Worm (Caenorhabditis elegans): ENCODE measurements around the gene W03F9.9.

Gene W03F9.9

ce11 chrV:152156-152555 lies 13.5 kb downstream of the W03F9.9 start:
- no peak for TF ChIP-seq nhr-23 (tag; optimal IDR thresholded peaks at IDR 0.05)
- no peak for TF ChIP-seq skn-1 (tag; optimal IDR thresholded peaks at IDR 0.05)
- no peak for TF ChIP-seq zag-1 (tag; optimal IDR thresholded peaks at IDR 0.05)
- no peak for TF ChIP-seq mbf-1 (tag; optimal IDR thresholded peaks at IDR 0.05)
- no peak for TF ChIP-seq unc-55 (GFP tag; optimal IDR thresholded peaks at IDR 0.05)
- TF ChIP-seq Y55F3AM.14 (GFP tag; optimal IDR thresholded peaks at IDR 0.05) = no peak
- no peak for TF ChIP-seq lin-39 (tag; optimal IDR thresholded peaks at IDR 0.05)
- no peak for TF ChIP-seq sem-4 (tag; optimal IDR thresholded peaks at IDR 0.05)
- TF ChIP-seq ZK546.5 (tag; optimal IDR thresholded peaks at IDR 0.05) = no peak

ce11 chrV:153867-154266 lies 15.2 kb downstream of the W03F9.9 start:
- no peak for TF ChIP-seq sma-9 (GFP tag; optimal IDR thresholded peaks at IDR 0.05)
- no peak for TF ChIP-seq sma-9 (tag; optimal IDR thresholded peaks at IDR 0.05)
- no peak for TF ChIP-seq Y55F3AM.14 (GFP tag; optimal IDR thresholded peaks at IDR 0.05)
- TF ChIP-seq F13H6.1 (tag; optimal IDR thresholded peaks at IDR 0.05) = no peak
- no peak for TF ChIP-seq crh-2 (tag; optimal IDR thresholded peaks at IDR 0.05)
- no peak for TF ChIP-seq ama-1 (optimal IDR thresholded peaks at IDR 0.05)
- no peak for TF ChIP-seq fos-1 (tag; optimal IDR thresholded peaks at IDR 0.05)
- no peak for TF ChIP-seq lin-13 (GFP tag; optimal IDR thresholded peaks at IDR 0.05)

ce11 chrV:155215-155614 lies 16.5 kb downstream of the W03F9.9 start:
- TF ChIP-seq nhr-25 (tag; optimal IDR thresholded peaks at IDR 0.05) = peak; percentile 25
- TF ChIP-seq fos-1 (tag; optimal IDR thresholded peaks at IDR 0.05) = peak; percentile 73
- no peak for TF ChIP-seq ztf-4 (tag; optimal IDR thresholded peaks at IDR 0.05)
- peak; percentile 84 for TF ChIP-seq sma-9 (GFP tag; optimal IDR thresholded peaks at IDR 0.05)
- TF ChIP-seq sma-9 (tag; optimal IDR thresholded peaks at IDR 0.05) = no peak
- peak; percentile 49 for TF ChIP-seq nhr-21 (tag; optimal IDR thresholded peaks at IDR 0.05)
- peak; percentile 82 to 91 for TF ChIP-seq mdl-1 (tag; optimal IDR thresholded peaks at IDR 0.05)
- TF ChIP-seq lin-13 (GFP tag; optimal IDR thresholded peaks at IDR 0.05) = no peak
- no peak for TF ChIP-seq nhr-77 (tag; optimal IDR thresholded peaks at IDR 0.05)
- TF ChIP-seq nhr-129 (tag; optimal IDR thresholded peaks at IDR 0.05) = peak; percentile 23
- peak; percentile 44 for TF ChIP-seq crh-2 (tag; optimal IDR thresholded peaks at IDR 0.05)
- peak; percentile 61 for TF ChIP-seq F13H6.1 (tag; optimal IDR thresholded peaks at IDR 0.05)
- peak; percentile 44 for TF ChIP-seq gmeb-1 (tag; optimal IDR thresholded peaks at IDR 0.05)
- peak; percentile 19 for TF ChIP-seq blmp-1 (tag; optimal IDR thresholded peaks at IDR 0.05; ENCODE audit: insufficient read depth)

ce11 chrV:156044-156869 lies 17.6 kb downstream of the W03F9.9 start, which contains the start of gene ttb-1:
Gene ttb-1 (plus strand): TSS chrV:156819.
- TF ChIP-seq crh-2 (tag; optimal IDR thresholded peaks at IDR 0.05) (peak; percentile 40), nhr-23 (tag; optimal IDR thresholded peaks at IDR 0.05) (no peak), alr-1 (tag; optimal IDR thresholded peaks at IDR 0.05) (no peak), mab-5 (tag; optimal IDR thresholded peaks at IDR 0.05) (no peak), ZK546.5 (tag; optimal IDR thresholded peaks at IDR 0.05) (no peak), nhr-237 (tag; optimal IDR thresholded peaks at IDR 0.05) (no peak), elt-1 (tag; optimal IDR thresholded peaks at IDR 0.05) (no peak), ztf-11 (tag; optimal IDR thresholded peaks at IDR 0.05) (no peak), zag-1 (tag; optimal IDR thresholded peaks at IDR 0.05) (no peak), F13H6.1 (tag; optimal IDR thresholded peaks at IDR 0.05) (peak; percentile 6), mdl-1 (tag; optimal IDR thresholded peaks at IDR 0.05) (no peak), unc-55 (GFP tag; optimal IDR thresholded peaks at IDR 0.05) (peak; percentile 66), nhr-129 (tag; optimal IDR thresholded peaks at IDR 0.05) (peak; percentile 37), ceh-82 (tag; optimal IDR thresholded peaks at IDR 0.05) (no peak), R02D3.7 (tag; optimal IDR thresholded peaks at IDR 0.05) (no peak), unc-39 (tag; optimal IDR thresholded peaks at IDR 0.05) (no peak), snpc-4 (tag; optimal IDR thresholded peaks at IDR 0.05) (peak; percentile 32), lin-13 (GFP tag; optimal IDR thresholded peaks at IDR 0.05) (peak; percentile 26), nhr-12 (tag; optimal IDR thresholded peaks at IDR 0.05) (no peak), mbf-1 (tag; optimal IDR thresholded peaks at IDR 0.05) (no peak), peb-1 (tag; optimal IDR thresholded peaks at IDR 0.05) (no peak), fos-1 (tag; optimal IDR thresholded peaks at IDR 0.05) (no peak), lsy-2 (tag; optimal IDR thresholded peaks at IDR 0.05) (peak in 1 of 2 experiments; percentile 76), gmeb-1 (tag; optimal IDR thresholded peaks at IDR 0.05) (peak; percentile 94), sma-3 (GFP tag; optimal IDR thresholded peaks at IDR 0.05) (peak; percentile 28), nhr-6 (tag; optimal IDR thresholded peaks at IDR 0.05) (no peak), Y55F3AM.14 (GFP tag; optimal IDR thresholded peaks at IDR 0.05) (no peak), egl-27 (tag; optimal IDR thresholded peaks at IDR 0.05) (peak; percentile 7), C34F6.9 (tag; optimal IDR thresholded peaks at IDR 0.05) (peak; percentile 67), nhr-10 (tag; optimal IDR thresholded peaks at IDR 0.05) (no peak), ama-1 (optimal IDR thresholded peaks at IDR 0.05) (no peak), nhr-77 (tag; optimal IDR thresholded peaks at IDR 0.05) (no peak), ztf-4 (tag; optimal IDR thresholded peaks at IDR 0.05) (no peak)

Data from whole organism, L2 larva.